Worm (Caenorhabditis elegans) whole organism, mixed stage, embryonic: ENCODE results near the gene F13A7.1.

Experiments
- elt-1 ChIP-seq: sonication (generic microtip); optimal IDR thresholded peaks from 2 replicates; lab custom pipeline; 2017; ENCODE audit warnings: missing genetic modification characterization, mild to moderate bottlenecking, missing compliant biosample characterization, antibody characterized with exemption, moderate library complexity, borderline replicate concordance; ENCODE audit not compliant: insufficient read depth
- elt-3 ChIP-seq: fragments of 150-350 bp; optimal IDR thresholded peaks from 2 replicates; lab custom pipeline; 2014; ENCODE audit warnings: missing biosample characterization, missing genetic modification characterization
- ham-2 ChIP-seq: fragments of 200-800 bp; sonication (Bioruptor generic); optimal IDR thresholded peaks from 2 replicates; lab custom pipeline; 2018; ENCODE audit warnings: mild to moderate bottlenecking, missing genetic modification characterization, missing compliant biosample characterization
- lin-13 ChIP-seq: fragments of 150-350 bp; optimal IDR thresholded peaks from 2 replicates; lab custom pipeline; 2014; ENCODE audit warnings: missing biosample characterization, missing genetic modification characterization
- lsy-2 ChIP-seq: fragments of 150-350 bp; optimal IDR thresholded peaks from 2 replicates; lab custom pipeline; 2014; ENCODE audit warnings: missing biosample characterization, missing genetic modification characterization
- mab-5 ChIP-seq: fragments of 150-350 bp; optimal IDR thresholded peaks from 2 replicates; lab custom pipeline; 2014; ENCODE audit warnings: missing biosample characterization, missing genetic modification characterization
- nhr-12 ChIP-seq: fragments of 150-350 bp; optimal IDR thresholded peaks from 2 replicates; lab custom pipeline; 2014; ENCODE audit warnings: missing biosample characterization, missing genetic modification characterization
- nhr-237 ChIP-seq: fragments of 150-350 bp; optimal IDR thresholded peaks from 2 replicates; lab custom pipeline; 2014; ENCODE audit warnings: missing biosample characterization, missing genetic modification characterization
- nhr-28 ChIP-seq: fragments of 150-350 bp; optimal IDR thresholded peaks from 2 replicates; lab custom pipeline; 2014; ENCODE audit warnings: missing biosample characterization, missing genetic modification characterization
- sem-2 ChIP-seq: fragments of 200-800 bp; sonication (Bioruptor generic); optimal IDR thresholded peaks from 2 replicates; lab custom pipeline; 2018; ENCODE audit warnings: mild to moderate bottlenecking, missing genetic modification characterization, missing compliant biosample characterization
- snpc-4 ChIP-seq: fragments of 150-350 bp; optimal IDR thresholded peaks from 2 replicates; lab custom pipeline; 2014; ENCODE audit warnings: missing biosample characterization, missing genetic modification characterization
- sptf-1 ChIP-seq: sonication (generic microtip); optimal IDR thresholded peaks from 2 replicates; lab custom pipeline; 2017; ENCODE audit warnings: mild to moderate bottlenecking, missing genetic modification characterization, moderate library complexity, missing compliant biosample characterization
- unc-62 ChIP-seq: fragments of 150-350 bp; optimal IDR thresholded peaks from 2 replicates; lab custom pipeline; 2014; ENCODE audit warnings: missing biosample characterization, missing genetic modification reagents, missing genetic modification characterization
- ztf-11 ChIP-seq: fragments of 150-350 bp; optimal IDR thresholded peaks from 2 replicates; lab custom pipeline; 2014; ENCODE audit warnings: missing biosample characterization, missing genetic modification characterization

ce11 chrV:16367575-16367974 is 10.2 kb downstream of the F13A7.1 start, which contains the start of gene W08G11.3:
- TF ChIP-seq nhr-12 (tag; lab: Kevin White, UChicago), result no peak
- no peak for TF ChIP-seq ztf-11 (tag; lab: Kevin White, UChicago)
- no peak for TF ChIP-seq sptf-1 (tag; lab: Kevin White, UChicago)
- TF ChIP-seq nhr-28 (tag; lab: Kevin White, UChicago), result no peak
- TF ChIP-seq mab-5 (tag; lab: Kevin White, UChicago), result no peak
- TF ChIP-seq ham-2 (GFP tag; lab: Kevin White, UChicago), result no peak
- TF ChIP-seq snpc-4 (tag; lab: Kevin White, UChicago), result no peak
- no peak for TF ChIP-seq lsy-2 (tag; lab: Kevin White, UChicago)
- no peak for TF ChIP-seq lin-13
- no peak for TF ChIP-seq sem-2 (GFP tag; lab: Kevin White, UChicago)
- no peak for TF ChIP-seq nhr-237 (tag; lab: Kevin White, UChicago)
- no peak for TF ChIP-seq elt-1
- no peak for TF ChIP-seq unc-62 (GFP tag; lab: Kevin White, UChicago)
- no peak for TF ChIP-seq elt-3 (tag; lab: Kevin White, UChicago)
